Worm (Caenorhabditis elegans): Measurements from ENCODE around the gene cest-31.

DNA sequence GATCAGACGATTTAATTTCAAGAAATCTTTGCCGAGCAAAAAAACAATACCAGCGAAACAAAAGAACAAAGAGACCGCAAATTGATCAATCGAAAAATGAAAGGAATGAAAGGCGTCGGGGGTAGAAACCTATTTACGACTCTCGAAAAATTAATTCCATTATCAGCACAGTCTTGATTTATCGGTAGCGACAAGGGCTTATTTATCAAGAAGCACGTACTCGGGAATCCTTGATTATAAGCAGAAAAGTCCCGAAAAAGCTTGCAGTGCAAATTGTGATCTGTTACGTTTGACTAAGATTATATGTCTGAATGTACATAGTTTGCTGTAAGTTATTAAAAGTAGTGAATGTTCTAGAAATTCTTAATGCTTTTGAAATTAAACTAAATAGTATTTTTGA is 7.5 kb upstream of the cest-31 start:
- TF ChIP-seq ztf-29 (GFP tag; IDR thresholded peaks at IDR 0.05) = no peak
- TF ChIP-seq med-1 (GFP tag; optimal IDR thresholded peaks at IDR 0.05; ENCODE audit: insufficient read depth) = no peak
- TF ChIP-seq klf-2 (GFP tag; conservative IDR thresholded peaks at IDR 0.05) = no peak

Data from whole organism, midembryonic.